Worm (Caenorhabditis elegans) whole organism, late embryonic: ENCODE measurements around the gene T22B2.5.

Experiments used
- F13H6.1 ChIP-seq: sonication (generic microtip); optimal IDR thresholded peaks from 2 replicates; lab custom pipeline; 2016; ENCODE audit warnings: missing genetic modification characterization, missing compliant biosample characterization
- K02D7.2 ChIP-seq: sonication (generic microtip); optimal IDR thresholded peaks from 2 replicates; lab custom pipeline; 2017; ENCODE audit warnings: mild to moderate bottlenecking, missing genetic modification characterization, missing compliant biosample characterization
- K09A11.1 ChIP-seq: sonication (generic microtip); optimal IDR thresholded peaks from 2 replicates; lab custom pipeline; 2017; ENCODE audit warnings: antibody characterized with exemption, mild to moderate bottlenecking, missing genetic modification characterization, missing compliant biosample characterization; ENCODE audit not compliant: insufficient read depth
- T23F11.4 ChIP-seq: fragments of 200-800 bp; sonication (Bioruptor generic); optimal IDR thresholded peaks from 2 replicates; lab custom pipeline; 2018; ENCODE audit warnings: mild to moderate bottlenecking, missing genetic modification characterization, missing compliant biosample characterization
- ama-1 ChIP-seq: fragments of 150-350 bp; optimal IDR thresholded peaks from 2 replicates; lab custom pipeline; 2014
- ceh-19 ChIP-seq: fragments of 200-800 bp; sonication (Bioruptor generic); optimal IDR thresholded peaks from 2 replicates; lab custom pipeline; 2018; ENCODE audit warnings: mild to moderate bottlenecking, missing genetic modification characterization, missing compliant biosample characterization
- ceh-31 ChIP-seq: sonication (generic microtip); optimal IDR thresholded peaks from 2 replicates; lab custom pipeline; 2016; ENCODE audit warnings: missing genetic modification characterization, missing compliant biosample characterization
- ceh-34 ChIP-seq: sonication (generic microtip); optimal IDR thresholded peaks from 2 replicates; lab custom pipeline; 2016; ENCODE audit warnings: mild to moderate bottlenecking, missing genetic modification characterization, missing compliant biosample characterization
- che-1 ChIP-seq: sonication (generic microtip); optimal IDR thresholded peaks from 2 replicates; lab custom pipeline; 2016; ENCODE audit warnings: mild to moderate bottlenecking, missing genetic modification characterization, missing compliant biosample characterization
- fkh-10 ChIP-seq: fragments of 150-350 bp; optimal IDR thresholded peaks from 2 replicates; lab custom pipeline; 2014; ENCODE audit warnings: missing biosample characterization, missing genetic modification reagents, missing genetic modification characterization
- fkh-6 ChIP-seq: sonication (generic microtip); optimal IDR thresholded peaks from 2 replicates; lab custom pipeline; 2016; ENCODE audit warnings: missing genetic modification characterization, missing compliant biosample characterization
- lim-6 ChIP-seq: sonication (generic microtip); optimal IDR thresholded peaks from 2 replicates; lab custom pipeline; 2016; ENCODE audit warnings: missing genetic modification characterization, missing compliant biosample characterization
- lin-11 ChIP-seq: fragments of 200-800 bp; sonication (Bioruptor generic); optimal IDR thresholded peaks from 2 replicates; lab custom pipeline; 2018; ENCODE audit warnings: mild to moderate bottlenecking, missing genetic modification characterization, missing compliant biosample characterization
- madf-2 ChIP-seq: sonication (generic microtip); optimal IDR thresholded peaks from 2 replicates; lab custom pipeline; 2017; ENCODE audit warnings: missing genetic modification characterization, missing compliant biosample characterization
- mec-3 ChIP-seq: sonication (generic microtip); optimal IDR thresholded peaks from 2 replicates; lab custom pipeline; 2016; ENCODE audit warnings: borderline replicate concordance, missing genetic modification characterization, missing compliant biosample characterization
- nfya-1 ChIP-seq: sonication (generic microtip); optimal IDR thresholded peaks from 2 replicates; lab custom pipeline; 2017; ENCODE audit warnings: missing genetic modification characterization, mild to moderate bottlenecking, missing compliant biosample characterization, antibody characterized with exemption, moderate library complexity
- nhr-11 ChIP-seq: fragments of 150-350 bp; optimal IDR thresholded peaks from 2 replicates; lab custom pipeline; 2014; ENCODE audit warnings: missing biosample characterization, missing genetic modification characterization
- nhr-232 ChIP-seq: sonication (generic microtip); optimal IDR thresholded peaks from 2 replicates; lab custom pipeline; 2016; ENCODE audit warnings: missing genetic modification characterization, missing compliant biosample characterization
- odd-2 ChIP-seq: sonication (generic microtip); optimal IDR thresholded peaks from 2 replicates; lab custom pipeline; 2017; ENCODE audit warnings: antibody characterized with exemption, mild to moderate bottlenecking, missing genetic modification characterization, missing compliant biosample characterization
- rnt-1 ChIP-seq: sonication (generic microtip); optimal IDR thresholded peaks from 2 replicates; lab custom pipeline; 2016; ENCODE audit warnings: missing genetic modification characterization, missing compliant biosample characterization
- sox-2 ChIP-seq: fragments of 200-800 bp; sonication (Bioruptor generic); IDR thresholded peaks from 2 replicates; pipeline ENCODE4 v1.3.6; 2022; ENCODE audit warnings: missing genetic modification reagents, missing genetic modification characterization, missing compliant biosample characterization
- syd-9 ChIP-seq: sonication (generic microtip); optimal IDR thresholded peaks from 2 replicates; lab custom pipeline; 2016; ENCODE audit warnings: mild to moderate bottlenecking, missing genetic modification characterization, moderate library complexity, missing compliant biosample characterization
- tbx-7 ChIP-seq: sonication (generic microtip); optimal IDR thresholded peaks from 2 replicates; lab custom pipeline; 2016; ENCODE audit warnings: missing genotype, missing genetic modification characterization, missing compliant biosample characterization
- ttx-3 ChIP-seq: sonication (generic microtip); optimal IDR thresholded peaks from 2 replicates; lab custom pipeline; 2016; ENCODE audit warnings: missing genetic modification reagents, missing genetic modification characterization, missing compliant biosample characterization
- unc-42 ChIP-seq: sonication (generic microtip); optimal IDR thresholded peaks from 2 replicates; lab custom pipeline; 2016; ENCODE audit warnings: missing genotype, missing genetic modification characterization, missing compliant biosample characterization
- unc-55 ChIP-seq: sonication (generic microtip); optimal IDR thresholded peaks from 2 replicates; lab custom pipeline; 2017; ENCODE audit warnings: missing biosample characterization, missing genetic modification reagents, missing genetic modification characterization
- zip-5 ChIP-seq: sonication (generic microtip); optimal IDR thresholded peaks from 2 replicates; lab custom pipeline; 2016; ENCODE audit warnings: missing genetic modification characterization, missing compliant biosample characterization

T22B2.5 gene

DNA sequence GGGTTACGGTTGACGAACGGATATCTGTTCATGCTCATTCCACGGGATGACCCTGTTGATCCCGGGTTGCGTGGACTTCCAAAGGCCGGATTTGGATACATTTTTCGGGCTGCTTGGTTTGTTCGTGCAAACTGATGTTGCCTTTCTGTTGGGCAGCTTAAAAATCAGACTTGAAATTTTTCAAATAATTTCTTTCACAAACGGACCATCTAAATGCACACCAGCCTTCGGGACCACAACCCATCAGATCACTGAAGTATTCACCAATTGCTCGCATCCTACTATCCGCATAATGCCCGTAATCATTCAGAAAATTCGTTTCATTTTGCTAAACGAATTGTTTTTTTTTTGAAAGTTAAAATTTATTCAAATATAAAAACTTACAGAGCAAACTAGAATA lies 15.6 kb downstream of the T22B2.5 start, which contains the start of gene F47F2.3:
Gene F47F2.3 (minus strand): TSS at position 101 of the 400 bp plus-strand sequence.
- no peak for TF ChIP-seq T23F11.4 (GFP tag; lab: Kevin White, UChicago)
- TF ChIP-seq ttx-3 (tag; lab: Kevin White, UChicago), result no peak
- no peak for TF ChIP-seq K02D7.2 (tag; lab: Kevin White, UChicago)
- TF ChIP-seq nhr-232 (tag; lab: Kevin White, UChicago), result no peak

DNA sequence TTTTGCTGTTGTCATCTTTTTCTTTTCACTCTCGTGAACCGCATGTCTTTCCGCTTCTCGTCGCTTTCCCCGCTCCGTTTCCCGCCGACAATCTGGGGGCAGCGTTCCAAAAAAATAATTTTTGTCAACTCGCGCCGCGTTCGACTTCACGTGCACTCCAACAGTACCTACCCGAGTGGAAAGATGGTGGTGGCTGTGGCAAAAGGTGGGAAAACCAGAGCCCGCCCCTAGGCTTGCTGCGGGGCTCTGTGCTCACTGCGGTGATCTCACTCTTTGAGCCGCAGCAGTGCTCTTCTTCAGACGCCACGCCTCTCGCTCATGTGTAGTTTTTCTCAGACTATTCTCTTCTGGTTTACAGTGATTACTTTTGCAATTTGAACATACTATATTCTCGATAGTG lies 23.6 kb downstream of the T22B2.5 start:
- TF ChIP-seq syd-9 (tag; lab: Kevin White, UChicago) (peak; percentile 1), ceh-31 (tag; lab: Kevin White, UChicago) (peak; percentile 32), rnt-1 (tag; lab: Kevin White, UChicago) (no peak)

ce11 chrX:3878233-3878632 lies 32.9 kb downstream of the T22B2.5 start, which contains the start of gene F47F2.1:
Gene F47F2.1 (plus strand): TSS chrX:3878533.
- TF ChIP-seq lin-11 (tag; lab: Kevin White, UChicago) (no peak), odd-2 (tag; lab: Kevin White, UChicago) (no peak), K09A11.1 (tag; lab: Kevin White, UChicago) (no peak)
- TF ChIP-seq, all 69 proteins: peak for 0

- TF ChIP-seq unc-42 (tag; lab: Kevin White, UChicago) (peak; percentile 99), che-1 (tag; lab: Kevin White, UChicago) (no peak), ceh-19 (GFP tag; lab: Kevin White, UChicago) (no peak), madf-2 (tag; lab: Kevin White, UChicago) (no peak), fkh-10 (GFP tag; lab: Kevin White, UChicago) (peak; percentile 11)
- TF ChIP-seq, all 69 proteins: peak for 2
Observed at ce11 chrX:3875714-3876113, 35.5 kb downstream of the T22B2.5 start.

DNA sequence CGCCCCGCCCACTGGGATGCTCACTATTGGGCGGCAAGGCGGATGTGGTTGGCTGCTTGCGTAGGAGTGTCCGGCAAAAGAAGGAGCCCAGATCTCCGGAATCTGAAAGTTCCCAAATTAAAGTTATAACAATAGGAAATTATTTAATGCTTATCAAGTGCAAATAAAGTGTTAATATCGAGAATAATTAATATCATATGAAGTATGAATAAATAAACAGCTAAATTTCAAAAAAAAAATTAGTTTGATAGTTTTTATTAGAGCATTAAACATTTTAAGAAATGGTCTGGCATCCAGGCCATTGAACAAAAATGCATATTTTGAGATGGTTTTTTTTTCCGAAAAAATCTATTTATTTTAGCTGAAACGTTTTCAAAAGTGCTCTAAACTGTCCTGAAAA lies 37.7 kb downstream of the T22B2.5 start, which contains the start of gene lim-4:
Gene lim-4 (minus strand): TSS at position 101 of the 400 bp plus-strand sequence.
- TF ChIP-seq nfya-1 (tag; lab: Kevin White, UChicago) (peak; percentile 45), sox-2 (no peak)

DNA sequence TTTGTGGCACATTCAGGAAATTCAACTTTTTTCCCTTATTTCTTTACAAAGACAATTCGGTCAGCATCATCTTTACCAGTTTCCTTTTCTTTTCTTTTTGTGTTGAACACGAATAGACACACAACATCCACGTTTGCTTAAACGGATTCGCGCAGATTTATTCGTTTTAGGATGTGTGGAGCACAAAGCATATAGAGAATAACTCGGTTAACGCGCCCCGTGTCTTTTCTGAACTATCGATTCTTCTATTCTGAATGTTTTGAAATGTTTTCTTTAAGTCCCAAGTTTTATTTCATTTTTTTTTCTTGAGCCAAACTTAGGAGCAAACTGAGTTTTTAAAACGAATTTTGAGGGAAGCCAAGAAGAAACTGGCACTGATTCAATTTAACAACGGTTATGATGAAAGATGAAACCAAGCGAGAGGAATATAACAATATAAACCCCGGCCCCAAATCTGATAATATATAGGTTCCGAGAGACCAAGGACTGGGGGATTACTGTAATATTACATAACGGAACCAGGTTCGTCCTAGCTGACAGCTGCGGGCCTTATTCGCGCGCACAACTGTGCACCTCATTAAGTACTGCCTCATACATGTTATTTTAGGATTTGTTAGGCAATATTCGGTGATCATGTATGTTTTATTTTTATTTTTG lies 39.5 kb downstream of the T22B2.5 start:
- TF ChIP-seq nhr-11 (tag; lab: Kevin White, UChicago) (no peak), ceh-31 (tag; lab: Kevin White, UChicago) (no peak), unc-42 (tag; lab: Kevin White, UChicago) (peak; percentile 92), tbx-7 (tag; lab: Kevin White, UChicago) (no peak), unc-55 (GFP tag; lab: Kevin White, UChicago) (no peak), mec-3 (tag; lab: Kevin White, UChicago) (no peak), K09A11.1 (tag; lab: Kevin White, UChicago) (no peak), syd-9 (tag; lab: Kevin White, UChicago) (no peak)

- TF ChIP-seq ceh-34 (tag; lab: Kevin White, UChicago), result no peak
- TF ChIP-seq rnt-1 (tag; lab: Kevin White, UChicago), result no peak
- no peak for TF ChIP-seq ama-1 (lab: Kevin White, UChicago)
Observed at ce11 chrX:3867760-3868159, 43.4 kb downstream of the T22B2.5 start.

DNA sequence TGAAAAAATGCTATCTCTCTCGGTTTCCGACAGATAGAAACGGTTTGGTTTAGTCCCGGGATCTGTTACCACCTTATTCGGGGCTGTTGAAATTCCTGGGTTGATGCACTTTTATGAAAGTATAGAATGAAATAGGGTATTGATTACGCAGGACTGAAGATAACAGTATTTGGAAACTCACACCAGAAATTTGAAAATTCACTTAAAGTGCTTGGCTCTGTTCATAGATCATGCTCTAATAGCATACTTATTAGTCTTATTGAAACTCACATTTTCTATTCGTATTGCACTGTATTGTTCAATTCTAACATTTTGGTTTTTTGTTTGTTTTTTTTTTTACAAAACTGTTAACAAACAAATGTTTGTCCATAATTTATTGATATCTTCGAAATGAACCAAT lies 45.0 kb downstream of the T22B2.5 start:
- no peak for TF ChIP-seq zip-5 (tag; lab: Kevin White, UChicago)
- TF ChIP-seq fkh-6 (tag; lab: Kevin White, UChicago), result no peak
- no peak for TF ChIP-seq sox-2
- TF ChIP-seq lim-6 (tag; lab: Kevin White, UChicago), result no peak
- no peak for TF ChIP-seq F13H6.1
